Worm (Caenorhabditis elegans) whole organism, L4/young adult: ENCODE data around the gene nlp-16.

Experiments used
- W03F9.2 ChIP-seq: fragments of 150-350 bp; optimal IDR thresholded peaks from 2 replicates; lab custom pipeline; 2014; ENCODE audit warnings: missing biosample characterization, missing genetic modification characterization
- dao-5 ChIP-seq: sonication (generic microtip); optimal IDR thresholded peaks from 2 replicates; lab custom pipeline; 2016; ENCODE audit warnings: missing genotype, missing genetic modification characterization, moderate library complexity, missing compliant biosample characterization
- him-1 ChIP-seq: sonication (generic microtip); optimal IDR thresholded peaks from 2 replicates; lab custom pipeline; 2016; ENCODE audit warnings: missing genotype, missing genetic modification reagents, missing genetic modification characterization, missing compliant biosample characterization

nlp-16 gene

DNA sequence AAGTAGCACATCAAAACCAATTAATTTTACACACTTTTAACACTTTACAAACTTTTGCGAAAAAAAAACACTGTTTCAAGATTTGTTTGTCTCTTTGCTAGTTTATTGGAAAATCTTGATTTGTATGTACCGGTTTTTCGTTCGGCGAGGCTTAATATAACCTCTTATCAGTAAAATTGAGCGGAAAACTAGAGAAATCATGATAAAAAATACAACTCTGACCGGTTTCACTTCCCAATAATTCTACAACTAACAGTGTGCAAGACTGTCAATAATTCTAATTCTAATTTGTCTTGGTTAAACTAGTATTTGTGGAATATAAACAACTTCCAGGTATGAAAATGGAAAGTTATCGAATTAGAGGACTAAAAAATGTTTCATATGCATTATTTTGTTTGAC is 37.8 kb downstream of the nlp-16 start, which contains the start of gene C49A9.3:
C49A9.3 (plus strand) TSS at position 212 of the 400 bp plus-strand sequence.
- TF ChIP-seq dao-5 (tag; lab: Kevin White, UChicago), result no peak
- TF ChIP-seq him-1, result no peak
- TF ChIP-seq W03F9.2 (tag; lab: Kevin White, UChicago), result no peak

DNA sequence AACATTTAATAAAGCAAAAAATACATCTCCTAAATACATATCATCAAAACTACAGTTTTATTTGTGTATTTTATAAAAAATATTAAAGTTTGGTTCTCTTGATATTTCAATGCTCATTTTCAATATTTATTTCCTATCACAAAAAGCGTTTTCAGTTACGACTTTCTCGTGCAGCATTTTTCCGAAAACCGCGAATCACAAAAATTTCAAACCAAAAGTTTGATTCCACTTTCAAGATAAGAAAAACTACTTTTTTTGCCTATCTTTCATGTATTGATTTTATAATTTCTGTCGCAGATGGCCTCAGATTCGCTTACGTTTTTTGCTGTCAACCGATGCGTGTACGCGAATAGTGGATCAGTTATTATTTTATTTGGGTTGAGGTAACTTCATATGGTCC is 40.2 kb downstream of the nlp-16 start, which contains the start of gene C49A9.4:
C49A9.4 (plus strand) TSS at position 265 of the 400 bp plus-strand sequence.
- no peak for TF ChIP-seq dao-5 (tag; lab: Kevin White, UChicago)
- no peak for TF ChIP-seq W03F9.2 (tag; lab: Kevin White, UChicago)
- no peak for TF ChIP-seq him-1

DNA sequence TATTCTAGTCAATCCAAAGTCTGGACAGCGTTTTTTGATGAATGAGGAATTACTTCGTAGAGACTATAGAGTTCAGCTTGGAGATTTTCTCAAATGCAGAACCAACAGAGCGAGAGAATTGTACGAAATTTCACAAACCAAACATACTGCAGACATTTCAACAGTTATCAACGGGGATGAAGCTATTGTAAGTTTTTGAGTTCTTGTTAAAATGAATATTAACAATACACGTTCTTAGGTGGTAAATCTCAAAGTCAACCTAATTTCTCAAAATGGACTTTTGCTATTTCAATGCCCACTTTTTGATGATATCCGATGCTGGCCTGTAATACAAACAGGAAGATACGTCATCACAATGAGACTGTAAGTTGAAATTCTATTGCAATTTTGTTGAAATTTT is 42.1 kb downstream of the nlp-16 start:
- no peak for TF ChIP-seq dao-5 (tag; lab: Kevin White, UChicago)
- no peak for TF ChIP-seq W03F9.2 (tag; lab: Kevin White, UChicago)
- TF ChIP-seq him-1, result no peak

DNA sequence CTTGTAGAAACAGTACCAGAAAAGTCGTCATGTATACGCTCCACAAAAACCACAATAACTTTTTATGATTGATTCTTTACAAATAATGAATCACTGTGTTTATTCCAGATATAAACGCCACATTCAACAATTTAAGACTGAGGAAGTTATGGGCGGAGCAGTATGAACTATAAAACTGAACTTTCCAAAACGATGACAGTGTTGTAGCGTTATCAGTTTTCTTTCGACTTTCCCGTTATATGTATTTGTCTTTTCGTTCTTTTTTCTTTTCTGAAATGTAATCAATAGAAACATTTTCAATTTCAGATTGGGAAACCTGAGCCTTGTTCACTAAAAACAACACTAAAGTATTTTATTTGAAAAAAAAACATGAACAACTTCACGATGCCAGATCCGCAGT is 42.6 kb downstream of the nlp-16 start, which contains the start of gene C49A9.9:
C49A9.9 (plus strand) TSS at position 307 of the 400 bp plus-strand sequence.
- TF ChIP-seq him-1 (no peak), dao-5 (tag; lab: Kevin White, UChicago) (no peak), W03F9.2 (tag; lab: Kevin White, UChicago) (no peak)

DNA sequence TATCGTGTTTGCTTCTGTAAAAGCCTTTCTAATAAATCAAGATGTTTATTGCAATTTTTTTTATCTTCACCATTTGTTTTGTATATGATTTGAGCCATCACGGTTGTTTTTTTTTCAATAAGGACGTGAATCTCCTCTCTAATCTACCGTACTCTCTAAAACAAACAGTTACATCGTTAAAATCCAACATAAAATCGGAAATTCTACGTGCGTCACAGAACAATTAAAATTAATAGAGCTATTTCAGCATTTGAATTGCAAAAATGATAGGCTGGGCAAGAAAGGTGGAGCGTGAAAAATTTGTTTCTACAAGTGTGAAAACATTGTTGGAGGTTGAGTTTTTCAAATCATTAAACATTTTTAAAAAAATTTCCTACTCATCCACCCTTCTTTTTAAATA is 46.2 kb downstream of the nlp-16 start, which contains the start of gene C49A9.5:
C49A9.5 (plus strand) TSS at position 271 of the 400 bp plus-strand sequence.
- no peak for TF ChIP-seq dao-5 (tag; lab: Kevin White, UChicago)
- TF ChIP-seq W03F9.2 (tag; lab: Kevin White, UChicago), result no peak
- no peak for TF ChIP-seq him-1

DNA sequence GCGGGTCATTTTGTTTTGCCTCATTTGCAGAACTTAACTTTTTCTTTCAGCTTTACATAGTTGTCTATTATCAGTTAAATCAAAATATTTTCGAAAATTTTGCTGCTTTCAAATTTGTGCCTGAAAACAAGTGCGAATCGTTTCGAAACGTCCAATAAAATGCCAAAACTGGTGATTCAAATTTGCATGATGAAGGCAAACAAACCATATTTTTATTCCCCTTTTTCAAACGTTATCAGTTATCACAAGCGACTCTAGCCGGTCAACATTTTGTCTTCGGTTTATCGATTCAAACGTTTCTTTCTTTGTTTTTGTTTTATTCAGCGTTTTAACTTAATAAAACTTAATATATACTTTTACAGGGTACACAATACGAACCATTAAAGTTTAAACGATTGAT is 49.1 kb downstream of the nlp-16 start, which contains the start of the genes ugt-24 and C49A9.6:
ugt-24 (minus strand) TSS at position 147 of the 400 bp plus-strand sequence.
C49A9.6 (plus strand) TSS at position 363 of the 400 bp plus-strand sequence.
- TF ChIP-seq dao-5 (tag; lab: Kevin White, UChicago) (no peak), him-1 (no peak), W03F9.2 (tag; lab: Kevin White, UChicago) (no peak)

DNA sequence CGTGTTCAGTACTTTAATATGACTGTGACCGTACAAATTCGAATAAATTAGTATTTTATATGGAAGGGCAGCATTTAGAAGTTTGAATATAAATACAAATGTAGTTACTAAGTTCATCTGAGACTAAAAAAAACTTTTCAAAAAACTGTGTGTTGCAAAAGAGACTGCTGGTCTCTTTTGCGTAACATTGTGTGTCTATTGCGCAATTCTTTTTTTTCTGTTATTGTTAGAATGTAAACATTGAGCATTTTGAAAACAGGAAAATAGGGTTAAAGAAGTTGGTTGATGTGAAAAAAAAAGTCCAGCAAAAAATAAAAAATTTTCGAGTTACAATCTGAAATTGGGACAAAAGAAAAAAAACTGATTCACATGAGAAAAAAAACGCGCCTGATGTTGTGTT is 50.3 kb downstream of the nlp-16 start:
- TF ChIP-seq W03F9.2 (tag; lab: Kevin White, UChicago), result no peak

DNA sequence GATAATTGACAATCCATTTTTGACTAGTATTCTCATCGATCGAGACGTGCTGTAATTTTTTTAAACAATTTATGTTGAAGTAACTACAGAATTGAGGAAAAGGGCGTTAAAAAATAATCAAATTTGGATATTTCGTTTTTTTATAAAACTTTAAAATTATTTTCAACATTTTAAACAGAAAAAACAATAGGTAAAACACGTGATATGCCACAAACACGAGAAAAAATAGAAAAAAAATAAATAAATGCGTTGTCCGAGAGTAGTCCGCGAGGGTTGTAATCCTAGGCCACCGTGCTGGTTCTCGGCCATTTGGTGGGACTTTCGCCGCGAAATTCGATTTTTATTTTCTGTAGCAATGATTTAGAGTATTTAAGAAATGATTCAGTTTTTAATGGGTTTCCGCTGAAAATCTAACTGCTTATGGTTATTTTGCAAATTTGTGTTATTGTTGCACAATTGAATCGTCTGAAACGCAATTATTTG is 53.3 kb downstream of the nlp-16 start, which contains the start of gene C49A9.10:
C49A9.10 (minus strand) TSS at position 51 of the 483 bp plus-strand sequence.
- TF ChIP-seq dao-5 (tag; lab: Kevin White, UChicago), result no peak
- peak; percentile 74 for TF ChIP-seq him-1
- peak; percentile 90 for TF ChIP-seq W03F9.2 (tag; lab: Kevin White, UChicago)
